Worm (Caenorhabditis elegans) whole organism, L4 larva: ENCODE results near the gene Y66D12A.30.

Experiments
- ces-1 ChIP-seq: fragments of 150-350 bp; sonication (generic microtip); optimal IDR thresholded peaks from 4 replicates; lab custom pipeline; 2014; ENCODE audit warnings: missing biosample characterization, missing genetic modification reagents, missing genetic modification characterization
- nhr-111 ChIP-seq: fragments of 200-800 bp; sonication (Bioruptor generic); optimal IDR thresholded peaks from 2 replicates; lab custom pipeline; 2018; ENCODE audit warnings: mild to moderate bottlenecking, missing genetic modification characterization, missing compliant biosample characterization
- ztf-7 ChIP-seq: fragments of 150-350 bp; optimal IDR thresholded peaks from 2 replicates; lab custom pipeline; 2014; ENCODE audit warnings: missing biosample characterization, missing genetic modification characterization

ce11 chrIII:11589311-11589710 lies 20.4 kb upstream of the Y66D12A.30 start:
- TF ChIP-seq ztf-7 (tag; lab: Kevin White, UChicago) (no peak), ces-1 (no peak), nhr-111 (no peak)
